Fruit fly (Drosophila melanogaster): ENCODE measurements around the gene Mat89Ba.
A peak's percentile ranks its signal among the peaks of the same experiment; 100 is the strongest.

Mat89Ba gene

DNA sequence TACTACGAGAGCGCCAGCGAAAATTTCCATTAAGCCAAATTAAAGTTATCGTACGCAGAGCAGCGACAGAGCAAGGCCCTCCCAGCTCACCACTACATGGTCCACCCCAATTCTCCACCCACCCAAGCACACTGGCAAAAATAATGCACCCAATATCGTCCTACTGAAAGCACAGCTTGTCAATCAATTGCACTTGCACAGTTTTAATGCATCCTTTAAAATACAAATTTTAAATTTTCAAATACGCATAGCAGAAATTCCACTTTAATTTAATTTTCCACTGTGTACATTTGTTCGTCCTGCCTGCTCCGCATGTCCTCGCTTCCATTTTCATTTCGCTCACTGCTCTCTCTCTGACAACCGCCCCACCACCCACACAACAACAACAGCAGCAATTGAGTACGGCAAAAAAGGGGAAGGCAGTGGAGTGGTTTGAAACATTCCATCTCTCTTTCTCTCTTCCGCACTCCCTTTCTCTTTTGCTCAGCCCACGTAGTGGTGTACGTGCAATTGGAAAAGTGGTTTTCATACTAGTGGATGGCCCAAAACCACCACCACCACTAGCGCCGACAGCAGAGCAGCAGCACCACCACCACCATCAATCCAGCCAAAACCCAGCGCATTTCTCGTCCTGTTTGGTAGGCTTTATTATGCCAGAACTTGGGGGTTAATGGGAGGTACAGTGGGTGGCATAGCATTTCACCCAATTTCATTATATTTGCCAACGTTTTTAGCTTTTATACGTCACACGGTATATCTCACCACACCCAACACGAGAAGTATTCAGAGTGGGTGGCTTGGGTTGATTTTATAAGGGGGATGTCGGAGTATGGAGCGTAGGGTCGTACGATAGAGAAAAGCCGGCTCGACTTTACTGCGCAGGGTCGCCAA lies 24.4 kb downstream of the Mat89Ba start (continued):
- TF ChIP-seq zf30C (GFP tag; optimal IDR thresholded peaks at IDR 0.05): peak; percentile 90
- no peak for TF ChIP-seq ac (GFP tag; optimal IDR thresholded peaks at IDR 0.05)
- TF ChIP-seq CG18619 (GFP tag; optimal IDR thresholded peaks at IDR 0.05): peak; percentile 56
- peak; percentile 81 for TF ChIP-seq CG2712 (tag; optimal IDR thresholded peaks at IDR 0.05)
- TF ChIP-seq CG13287 (GFP tag; IDR thresholded peaks at IDR 0.05; ENCODE audit: partially characterized antibody): no peak
- peak; percentile 37 for TF ChIP-seq ab (GFP tag; optimal IDR thresholded peaks at IDR 0.05)
- peak; percentile 16 for TF ChIP-seq Dad (GFP tag; optimal IDR thresholded peaks at IDR 0.05)
- TF ChIP-seq Meics (GFP tag; optimal IDR thresholded peaks at IDR 0.05): peak; percentile 92
- peak; percentile 82 for TF ChIP-seq Blimp-1 (GFP tag; optimal IDR thresholded peaks at IDR 0.05)
- peak; percentile 93 for TF ChIP-seq sob (GFP tag; IDR thresholded peaks at IDR 0.05)
- TF ChIP-seq CG7987 (GFP tag; optimal IDR thresholded peaks at IDR 0.05): peak; percentile 80
- TF ChIP-seq slbo (GFP tag; IDR thresholded peaks at IDR 0.05): peak; percentile 67
- TF ChIP-seq CG9817 (tag; optimal IDR thresholded peaks at IDR 0.05): peak; percentile 58
- no peak for TF ChIP-seq usp (GFP tag; optimal IDR thresholded peaks at IDR 0.05)
- peak; percentile 39 for TF ChIP-seq gcm (GFP tag; optimal IDR thresholded peaks at IDR 0.05)
- peak; percentile 77 for TF ChIP-seq CG7839 (tag; optimal IDR thresholded peaks at IDR 0.05)
- no peak for TF ChIP-seq Opbp (GFP tag; IDR thresholded peaks at IDR 0.05; ENCODE audit: partially characterized antibody)
- peak; percentile 35 for TF ChIP-seq CG33213 (GFP tag; optimal IDR thresholded peaks at IDR 0.05)
- 0 out of 2 replicates have a peak, but pooled peaks have one; percentile 31 for TF ChIP-seq CkIIα-i1 (GFP tag; IDR thresholded peaks at IDR 0.05)
- peak; percentile 78 for TF ChIP-seq exex (tag; optimal IDR thresholded peaks at IDR 0.05)
- TF ChIP-seq MTF-1 (GFP tag; optimal IDR thresholded peaks at IDR 0.05; ENCODE audit: borderline replicate concordance): peak; percentile 83
- TF ChIP-seq CG3838 (GFP tag; optimal IDR thresholded peaks at IDR 0.05): no peak
- peak; percentile 32 for TF ChIP-seq CG31388 (GFP tag; optimal IDR thresholded peaks at IDR 0.05)
- no peak for TF ChIP-seq abd-A (tag; optimal IDR thresholded peaks at IDR 0.05)
- TF ChIP-seq CG10654 (GFP tag; optimal IDR thresholded peaks at IDR 0.05): peak; percentile 84
- peak; percentile 77; the same call in 1 of the 2 replicates for TF ChIP-seq CG16779 (GFP tag; IDR thresholded peaks at IDR 0.05)
- no peak for TF ChIP-seq prd (optimal IDR thresholded peaks at IDR 0.05)
- TF ChIP-seq prd (GFP tag; IDR thresholded peaks at IDR 0.05): peak; percentile 86
- no peak for TF ChIP-seq ato (GFP tag; IDR thresholded peaks at IDR 0.05; ENCODE audit: partially characterized antibody)
- no peak for TF ChIP-seq unc-4 (GFP tag; IDR thresholded peaks at IDR 0.05; ENCODE audit: partially characterized antibody)
- TF ChIP-seq mld (GFP tag; IDR thresholded peaks at IDR 0.05; ENCODE audit: partially characterized antibody): no peak
- TF ChIP-seq CG8089 (GFP tag; optimal IDR thresholded peaks at IDR 0.05): no peak
- peak; percentile 86 for TF ChIP-seq CG1647 (GFP tag; optimal IDR thresholded peaks at IDR 0.05)
- TF ChIP-seq CG9215 (GFP tag; IDR thresholded peaks at IDR 0.05): peak; percentile 83
- no peak for TF ChIP-seq tna (GFP tag; IDR thresholded peaks at IDR 0.05; ENCODE audit: partially characterized antibody)
- peak; percentile 92 for TF ChIP-seq cwo (GFP tag; optimal IDR thresholded peaks at IDR 0.05)
- peak; percentile 16 for TF ChIP-seq CG7786 (GFP tag; optimal IDR thresholded peaks at IDR 0.05)
- TF ChIP-seq Nf-YC (tag; optimal IDR thresholded peaks at IDR 0.05): peak; percentile 66
- TF ChIP-seq Med (GFP tag): peak; percentile 84
- peak; percentile 68 for TF ChIP-seq CG14710 (tag; optimal IDR thresholded peaks at IDR 0.05)
- TF ChIP-seq CG5953 (GFP tag; IDR thresholded peaks at IDR 0.05): peak; percentile 40; the same call in 1 of the 2 replicates
- peak; percentile 64 for TF ChIP-seq en (GFP tag; optimal IDR thresholded peaks at IDR 0.05)
- peak; percentile 81 for TF ChIP-seq CG31441 (GFP tag; IDR thresholded peaks at IDR 0.05)
- no peak for TF ChIP-seq CG17912 (GFP tag; optimal IDR thresholded peaks at IDR 0.05)
- TF ChIP-seq CG15073 (GFP tag; optimal IDR thresholded peaks at IDR 0.05): no peak
- peak; percentile 79 for TF ChIP-seq CG14965 (GFP tag; optimal IDR thresholded peaks at IDR 0.05; ENCODE audit: borderline replicate concordance)
- TF ChIP-seq CG8359 (GFP tag; optimal IDR thresholded peaks at IDR 0.05; ENCODE audit: borderline replicate concordance): peak; percentile 76
- TF ChIP-seq ewg (GFP tag; optimal IDR thresholded peaks at IDR 0.05): peak; percentile 52
